Worm (Caenorhabditis elegans) whole organism, midembryonic: Measurements from ENCODE around the gene sdz-6.
"Not testable (repeated sequence)": the region's sequence is repeated elsewhere in the genome, so short reads cannot be mapped to it uniquely, and the experiment has no call there.

ENCODE experiments used
- T22C8.4 ChIP-seq: fragments of 200-800 bp; sonication (Bioruptor generic); IDR thresholded peaks from 2 replicates; pipeline ENCODE4 v1.3.6; 2022; ENCODE audit warnings: missing genetic modification characterization, missing compliant biosample characterization
- cog-1 ChIP-seq: sonication (generic microtip); optimal IDR thresholded peaks from 2 replicates; lab custom pipeline; 2016; ENCODE audit warnings: missing genetic modification characterization, missing compliant biosample characterization
- flt-1 ChIP-seq: fragments of 200-800 bp; sonication (Bioruptor generic); IDR thresholded peaks from 2 replicates; pipeline ENCODE4 v1.3.6; 2022; ENCODE audit warnings: missing genetic modification characterization, missing compliant biosample characterization
- klf-2 ChIP-seq: fragments of 200-800 bp; sonication (Bioruptor generic); conservative IDR thresholded peaks from 2 replicates; pipeline ENCODE4 v1.3.6; 2022; ENCODE audit warnings: missing genetic modification reagents, missing genetic modification characterization, missing compliant biosample characterization
- med-1 ChIP-seq: sonication (generic microtip); optimal IDR thresholded peaks from 2 replicates; lab custom pipeline; 2017; ENCODE audit warnings: missing genetic modification characterization, mild to moderate bottlenecking, missing compliant biosample characterization, antibody characterized with exemption, missing genetic modification reagents; ENCODE audit not compliant: insufficient read depth
- ref-1 ChIP-seq: fragments of 200-800 bp; sonication (Bioruptor generic); conservative IDR thresholded peaks from 2 replicates; pipeline ENCODE4 v1.3.6; 2022; ENCODE audit warnings: missing genetic modification reagents, missing genetic modification characterization, missing compliant biosample characterization
- tab-1 ChIP-seq: fragments of 200-800 bp; sonication (Bioruptor generic); IDR thresholded peaks from 2 replicates; pipeline ENCODE4 v1.3.6; 2022; ENCODE audit warnings: missing genetic modification characterization, missing compliant biosample characterization
- ztf-23 ChIP-seq: fragments of 200-800 bp; sonication (Bioruptor generic); IDR thresholded peaks from 2 replicates; pipeline ENCODE4 v1.3.6; 2022; ENCODE audit warnings: missing genetic modification reagents, missing genetic modification characterization, missing compliant biosample characterization
- ztf-29 ChIP-seq: fragments of 200-800 bp; sonication (Bioruptor generic); IDR thresholded peaks from 2 replicates; pipeline ENCODE4 v1.3.6; 2022; ENCODE audit warnings: missing genetic modification reagents, missing genetic modification characterization, missing compliant biosample characterization

The sdz-6 gene

DNA sequence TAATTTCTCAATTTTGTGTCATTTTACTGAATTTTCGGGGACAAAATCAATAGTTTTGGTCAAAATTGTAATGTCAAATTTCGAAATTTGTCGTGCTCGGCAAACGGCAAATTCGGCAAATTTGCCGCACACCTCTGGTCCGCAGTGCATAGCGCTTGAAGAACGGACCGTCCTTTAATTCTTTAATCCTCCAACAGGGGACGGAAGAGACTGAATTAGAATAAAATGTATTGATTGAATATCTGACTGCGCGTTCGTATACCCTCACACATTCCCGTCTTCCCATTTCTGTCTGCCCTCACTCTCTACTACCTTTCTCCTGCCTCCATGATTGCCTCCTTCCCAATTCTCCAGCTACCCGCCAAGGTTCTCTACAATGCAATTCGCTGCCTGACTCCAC is 21.2 kb upstream of the sdz-6 start, which contains the start of gene F55C9.14:
F55C9.14 (plus strand) TSS at position 301 of the 400 bp plus-strand sequence.
- TF ChIP-seq ref-1 (GFP tag; lab: Robert Waterston, UW) (no peak), T22C8.4 (GFP tag; lab: Robert Waterston, UW) (no peak), ztf-23 (GFP tag; lab: Robert Waterston, UW) (no peak), med-1 (GFP tag; lab: Kevin White, UChicago) (no peak), ztf-29 (GFP tag; lab: Robert Waterston, UW) (no peak), cog-1 (tag; lab: Kevin White, UChicago) (no peak), flt-1 (GFP tag; lab: Robert Waterston, UW) (no peak), tab-1 (GFP tag; lab: Robert Waterston, UW) (no peak), klf-2 (no peak)

DNA sequence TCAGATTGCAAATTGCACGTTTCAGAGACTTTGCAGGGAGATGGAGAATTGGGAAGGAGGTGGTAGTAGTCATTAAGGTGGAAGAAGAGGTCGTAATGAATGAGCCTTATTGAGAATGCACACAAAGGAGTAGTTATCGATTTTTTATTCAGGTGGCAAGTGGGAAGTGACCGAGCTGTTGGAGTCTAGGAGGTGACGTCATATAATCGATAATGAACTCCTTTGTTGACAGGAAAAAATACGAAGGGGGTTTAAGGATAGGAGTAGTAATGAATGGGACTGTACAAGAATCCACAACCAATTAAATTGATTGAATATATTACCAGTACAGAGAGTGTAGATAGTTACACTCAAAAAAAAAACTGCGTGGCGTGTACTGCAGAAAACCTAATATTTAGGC is 18.5 kb upstream of the sdz-6 start, which contains the start of gene fbxb-62:
fbxb-62 (minus strand) TSS at position 101 of the 400 bp plus-strand sequence.
- TF ChIP-seq cog-1 (tag; lab: Kevin White, UChicago): no peak
- TF ChIP-seq T22C8.4 (GFP tag; lab: Robert Waterston, UW): 0 out of 2 replicates have a peak, but pooled peaks have one; percentile 29
- TF ChIP-seq ztf-29 (GFP tag; lab: Robert Waterston, UW): no peak
- TF ChIP-seq tab-1 (GFP tag; lab: Robert Waterston, UW): no peak

DNA sequence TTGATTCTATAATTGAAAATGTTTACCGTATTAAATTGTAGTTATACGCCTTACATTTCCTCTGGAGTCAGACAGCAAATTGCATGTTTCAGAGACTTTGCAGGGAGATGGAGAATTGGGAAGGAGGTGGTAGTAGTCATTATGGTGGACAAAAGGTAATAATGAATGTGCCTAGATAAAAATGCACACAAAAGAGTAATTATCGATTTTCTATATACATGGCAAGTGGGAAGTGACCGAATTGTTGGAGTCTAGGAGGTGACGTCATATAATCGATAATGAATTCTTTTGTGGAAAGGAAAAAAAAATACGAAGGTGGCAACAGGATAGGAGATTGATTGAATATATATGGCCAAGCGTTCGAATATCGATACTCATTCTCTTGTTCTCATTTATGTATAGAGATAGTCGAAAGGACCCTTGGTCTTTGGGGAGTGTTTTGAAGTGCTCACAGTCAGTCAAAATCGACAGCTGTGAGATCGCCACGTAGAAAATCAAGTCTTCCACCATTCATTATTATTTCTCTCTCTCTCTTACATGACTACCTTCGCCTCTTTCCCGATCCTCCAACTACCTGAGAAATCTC is 16.7 kb upstream of the sdz-6 start, which contains the start of the genes fbxb-63 and fbxb-61:
fbxb-63 (minus strand) TSS at position 142 of the 586 bp plus-strand sequence.
fbxb-61 (plus strand) TSS at position 536 of the 586 bp plus-strand sequence.
- TF ChIP-seq T22C8.4 (GFP tag; lab: Robert Waterston, UW) (peak; percentile 63; the same call in 1 of the 2 replicates), cog-1 (tag; lab: Kevin White, UChicago) (no peak), ref-1 (GFP tag; lab: Robert Waterston, UW) (no peak)

DNA sequence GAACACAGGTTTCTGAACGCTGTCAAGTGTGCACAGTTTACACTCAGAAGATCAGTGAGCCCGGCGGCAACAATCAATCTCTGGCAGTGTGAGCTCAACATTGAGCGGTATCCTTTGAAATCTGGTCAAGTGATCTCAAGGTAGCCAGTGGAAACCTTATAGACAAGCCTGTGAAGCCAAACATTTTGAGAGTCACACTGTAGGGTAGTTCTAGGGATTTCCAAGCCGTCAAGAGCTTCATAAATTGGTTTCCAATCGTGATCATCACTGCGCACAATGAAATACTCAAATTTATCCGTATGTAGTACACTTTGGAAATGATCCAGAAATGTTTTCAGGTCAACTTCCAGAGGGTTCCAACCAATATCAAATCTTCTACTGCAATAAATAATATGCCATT is 13.5 kb upstream of the sdz-6 start, which contains the start of gene F55C9.15:
F55C9.15 (minus strand) TSS at position 101 of the 400 bp plus-strand sequence.
- no peak for TF ChIP-seq tab-1 (GFP tag; lab: Robert Waterston, UW)
- no peak for TF ChIP-seq ztf-23 (GFP tag; lab: Robert Waterston, UW)
- no peak for TF ChIP-seq ztf-29 (GFP tag; lab: Robert Waterston, UW)
- no peak for TF ChIP-seq T22C8.4 (GFP tag; lab: Robert Waterston, UW)
- no peak for TF ChIP-seq cog-1 (tag; lab: Kevin White, UChicago)
- TF ChIP-seq klf-2: no peak

DNA sequence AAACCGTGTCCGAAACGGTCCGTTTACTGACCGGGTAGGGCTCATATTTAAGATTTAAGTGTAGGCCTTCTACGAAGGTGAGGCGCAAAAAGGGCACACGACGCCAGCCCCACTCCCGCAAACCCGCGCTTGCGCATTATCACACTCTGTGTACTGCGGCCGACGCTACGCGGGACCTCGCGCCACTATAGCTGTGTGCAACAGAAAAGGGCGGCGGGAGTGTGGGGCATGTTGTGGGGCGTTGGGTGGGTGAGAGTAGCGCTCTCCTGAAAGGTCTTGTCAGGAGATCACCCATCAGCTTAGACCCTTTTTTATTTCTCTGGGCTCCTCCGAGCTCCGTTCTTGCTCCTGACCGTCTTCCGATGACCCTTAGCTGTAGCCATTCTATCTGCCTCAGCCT is 12.3 kb upstream of the sdz-6 start:
- TF ChIP-seq ztf-23 (GFP tag; lab: Robert Waterston, UW) (no peak), klf-2 (no peak), flt-1 (GFP tag; lab: Robert Waterston, UW) (no peak), cog-1 (tag; lab: Kevin White, UChicago) (no peak), ztf-29 (GFP tag; lab: Robert Waterston, UW) (no peak), tab-1 (GFP tag; lab: Robert Waterston, UW) (no peak)

DNA sequence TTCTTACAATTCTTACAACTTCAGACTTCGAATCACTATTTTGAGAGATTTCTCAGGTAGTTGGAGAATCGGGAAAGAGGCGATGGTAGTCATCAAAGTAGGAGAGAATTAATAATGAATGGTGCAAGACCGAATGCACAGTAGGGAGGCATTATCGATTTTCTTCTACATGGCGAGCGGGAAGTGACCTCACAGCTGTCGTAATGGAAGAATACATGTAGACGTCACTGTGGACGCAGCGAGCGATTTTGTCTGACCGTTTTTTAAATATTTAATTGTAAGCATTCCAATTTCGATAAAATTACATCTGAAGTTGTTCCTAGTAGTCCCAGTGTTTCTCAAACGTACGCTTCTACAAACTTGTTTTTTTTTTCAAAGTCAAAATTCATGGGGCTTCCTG is 10.8 kb upstream of the sdz-6 start, which contains the start of gene F55C9.11:
F55C9.11 (minus strand) TSS at position 101 of the 400 bp plus-strand sequence.
- TF ChIP-seq flt-1 (GFP tag; lab: Robert Waterston, UW) (no peak), ref-1 (GFP tag; lab: Robert Waterston, UW) (no peak), med-1 (GFP tag; lab: Kevin White, UChicago) (no peak), T22C8.4 (GFP tag; lab: Robert Waterston, UW) (peak; percentile 30; the same call in 1 of the 2 replicates)

DNA sequence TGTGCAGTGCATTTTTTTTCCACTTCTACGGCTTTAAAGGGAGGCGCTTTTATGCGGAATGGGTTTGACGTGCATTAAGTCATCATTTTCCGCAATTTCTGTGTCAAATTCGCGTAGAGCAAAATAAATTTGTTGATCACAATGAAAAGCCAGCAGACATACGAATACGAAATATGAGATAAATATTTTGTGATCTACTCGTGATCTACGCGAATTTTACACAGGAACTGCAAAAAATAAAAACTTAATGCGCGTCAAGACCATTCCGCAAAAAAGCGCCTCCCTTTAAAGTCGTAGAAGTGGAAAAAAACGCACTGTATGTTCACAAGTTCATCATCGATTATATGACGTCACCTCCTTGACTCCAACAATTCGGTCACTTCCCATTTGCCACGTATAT is 9.0 kb upstream of the sdz-6 start, which contains the start of gene C43D7.8:
C43D7.8 (minus strand) TSS at position 101 of the 400 bp plus-strand sequence.
- TF ChIP-seq tab-1 (GFP tag; lab: Robert Waterston, UW) (no peak), med-1 (GFP tag; lab: Kevin White, UChicago) (no peak), klf-2 (no peak), flt-1 (GFP tag; lab: Robert Waterston, UW) (no peak), T22C8.4 (GFP tag; lab: Robert Waterston, UW) (no peak), ztf-29 (GFP tag; lab: Robert Waterston, UW) (no peak), ztf-23 (GFP tag; lab: Robert Waterston, UW) (no peak), ref-1 (GFP tag; lab: Robert Waterston, UW) (no peak), cog-1 (tag; lab: Kevin White, UChicago) (no peak)

DNA sequence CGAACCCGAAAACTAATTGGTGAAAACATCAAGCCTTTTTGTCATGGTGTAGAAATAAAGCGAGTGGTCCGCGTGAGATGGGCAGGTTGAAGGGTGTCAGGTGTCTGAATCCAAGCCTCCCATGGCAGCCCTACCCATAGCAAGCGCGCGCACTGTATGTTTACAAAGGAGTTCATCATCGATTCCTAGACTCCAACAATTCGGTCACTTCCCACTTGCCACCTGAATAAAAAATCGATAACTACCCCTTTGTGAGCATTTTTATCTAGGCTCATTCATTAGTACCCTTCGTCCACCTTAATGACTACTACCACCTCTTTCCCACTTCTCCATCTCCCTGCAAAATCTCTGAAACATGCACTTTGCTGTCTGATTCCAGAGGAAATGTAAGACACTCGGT is 7.4 kb upstream of the sdz-6 start, which contains the start of gene fbxb-64:
fbxb-64 (plus strand) TSS at position 301 of the 400 bp plus-strand sequence.
- TF ChIP-seq T22C8.4 (GFP tag; lab: Robert Waterston, UW) (0 out of 2 replicates have a peak, but pooled peaks have one; percentile 33), ztf-23 (GFP tag; lab: Robert Waterston, UW) (no peak)

DNA sequence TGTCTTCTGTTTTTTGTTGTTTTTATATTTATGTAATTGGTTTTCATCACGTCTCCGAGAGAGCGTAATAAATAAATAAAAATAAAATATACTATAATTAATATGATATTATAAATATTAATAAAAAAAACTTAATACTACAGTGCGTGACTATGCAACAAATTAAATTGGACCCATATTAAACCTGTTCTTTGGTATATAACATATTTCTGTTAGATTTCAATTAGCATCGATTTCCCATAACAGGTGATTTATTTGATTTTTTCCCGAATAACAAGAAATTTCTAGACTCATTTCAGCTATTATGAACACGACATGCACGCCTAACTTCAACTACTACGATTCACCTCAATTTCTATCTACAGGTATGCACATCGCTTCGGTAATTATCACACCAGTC is 3.4 kb upstream of the sdz-6 start, which contains the start of gene srh-208:
srh-208 (plus strand) TSS at position 301 of the 400 bp plus-strand sequence.
- TF ChIP-seq flt-1, tab-1, ref-1 (GFP tag; lab: Robert Waterston, UW): not testable (repeated sequence)

DNA sequence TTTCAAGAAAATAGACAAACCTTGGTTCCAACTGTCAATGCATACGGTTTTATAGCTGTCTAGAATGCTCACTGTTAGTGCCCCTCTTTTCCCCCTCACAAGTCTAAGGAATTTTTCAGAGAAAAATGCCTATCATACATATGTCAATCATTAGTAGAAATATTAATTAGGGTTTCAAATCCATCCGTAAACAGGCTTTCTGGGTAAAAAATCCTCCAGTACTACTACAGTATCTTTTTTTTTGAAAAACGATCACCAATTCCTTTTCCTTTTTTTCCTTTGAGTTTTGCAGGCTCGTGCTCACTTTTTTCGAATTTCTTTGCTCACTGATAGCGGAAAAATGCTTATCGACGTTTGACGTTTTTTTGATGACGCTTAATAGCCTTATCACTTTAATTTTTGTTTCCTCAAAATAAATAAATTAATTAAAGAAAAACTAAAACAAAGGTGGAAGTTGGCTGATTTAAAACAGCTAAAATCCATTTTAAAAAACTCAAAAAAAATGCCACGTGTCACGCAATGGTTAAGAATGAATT is 885 bp upstream of the sdz-6 start, which contains the start of gene C43D7.7:
C43D7.7 (minus strand) TSS at position 51 of the 536 bp plus-strand sequence.
- TF ChIP-seq klf-2 (no peak), ztf-23 (GFP tag; lab: Robert Waterston, UW) (no peak), T22C8.4 (GFP tag; lab: Robert Waterston, UW) (no peak), flt-1 (GFP tag; lab: Robert Waterston, UW) (no peak), cog-1 (tag; lab: Kevin White, UChicago) (no peak), med-1 (GFP tag; lab: Kevin White, UChicago) (no peak), ztf-29 (GFP tag; lab: Robert Waterston, UW) (no peak)
